Worm (Caenorhabditis elegans) whole organism, L3 larva: ENCODE measurements around the gene C08G9.1.

ENCODE experiments used
- ZK546.5 ChIP-seq: sonication (generic microtip); optimal IDR thresholded peaks from 2 replicates; lab custom pipeline; 2017; ENCODE audit warnings: missing biosample characterization, missing genetic modification characterization
- ceh-28 ChIP-seq: fragments of 150-350 bp; optimal IDR thresholded peaks from 2 replicates; lab custom pipeline; 2014; ENCODE audit warnings: missing biosample characterization, missing genetic modification reagents, missing genetic modification characterization
- ceh-9 ChIP-seq: sonication (generic microtip); optimal IDR thresholded peaks from 2 replicates; lab custom pipeline; 2018; ENCODE audit warnings: missing biosample characterization, missing genetic modification characterization
- elt-2 ChIP-seq: sonication (generic microtip); optimal IDR thresholded peaks from 2 replicates; lab custom pipeline; 2016; ENCODE audit warnings: missing genetic modification reagents, mild to moderate bottlenecking, missing genetic modification characterization, missing compliant biosample characterization
- fos-1 ChIP-seq: fragments of 150-350 bp; optimal IDR thresholded peaks from 2 replicates; lab custom pipeline; 2014; ENCODE audit warnings: missing biosample characterization, missing genetic modification characterization
- jun-1 ChIP-seq: fragments of 150-350 bp; optimal IDR thresholded peaks from 2 replicates; lab custom pipeline; 2014; ENCODE audit warnings: missing biosample characterization, missing genetic modification reagents, missing genetic modification characterization
- mdl-1 ChIP-seq: fragments of 150-350 bp; optimal IDR thresholded peaks from 2 replicates; lab custom pipeline; 2014; ENCODE audit warnings: missing biosample characterization, missing genetic modification characterization
- nhr-237 ChIP-seq: fragments of 150-350 bp; optimal IDR thresholded peaks from 2 replicates; lab custom pipeline; 2014; ENCODE audit warnings: missing biosample characterization, missing genetic modification characterization
- nhr-43 ChIP-seq: sonication (generic microtip); optimal IDR thresholded peaks from 2 replicates; lab custom pipeline; 2016; ENCODE audit warnings: mild to moderate bottlenecking, missing genetic modification characterization, missing compliant biosample characterization; ENCODE audit not compliant: poor library complexity, severe bottlenecking
- nhr-76 ChIP-seq: fragments of 150-350 bp; sonication (generic microtip); optimal IDR thresholded peaks from 5 replicates; lab custom pipeline; 2014; ENCODE audit warnings: missing biosample characterization, missing genetic modification characterization
- pqm-1 ChIP-seq: fragments of 150-350 bp; optimal IDR thresholded peaks from 2 replicates; lab custom pipeline; 2017; ENCODE audit warnings: missing biosample characterization, missing genetic modification characterization, inconsistent platforms
- skn-1 ChIP-seq: fragments of 150-350 bp; optimal IDR thresholded peaks from 2 replicates; lab custom pipeline; 2014; ENCODE audit warnings: missing biosample characterization, missing genetic modification characterization
- snpc-4 ChIP-seq: fragments of 150-350 bp; optimal IDR thresholded peaks from 2 replicates; lab custom pipeline; 2014; ENCODE audit warnings: missing biosample characterization, missing genetic modification characterization
- ztf-11 ChIP-seq: fragments of 150-350 bp; optimal IDR thresholded peaks from 2 replicates; lab custom pipeline; 2014; ENCODE audit warnings: missing biosample characterization, missing genetic modification characterization

The C08G9.1 gene

ce11 chrIV:7710824-7711223 lies 52.3 kb downstream of the C08G9.1 start, which contains the start of gene nhr-8:
nhr-8 (plus strand) TSS chrIV:7710983.
- TF ChIP-seq fos-1 (tag; lab: Kevin White, UChicago) = peak; percentile 42
- TF ChIP-seq nhr-43 (tag; lab: Kevin White, UChicago) = no peak
- TF ChIP-seq ZK546.5 (tag; lab: Kevin White, UChicago) = no peak
- no peak for TF ChIP-seq ceh-9
- TF ChIP-seq ceh-28 (tag; lab: Kevin White, UChicago) = peak; percentile 51
- no peak for TF ChIP-seq skn-1 (tag; lab: Kevin White, UChicago)
- TF ChIP-seq pqm-1 (tag; lab: Kevin White, UChicago) = peak; percentile 98
- no peak for TF ChIP-seq snpc-4 (tag; lab: Kevin White, UChicago)
- no peak for TF ChIP-seq ztf-11 (tag; lab: Kevin White, UChicago)
- TF ChIP-seq nhr-237 (tag; lab: Kevin White, UChicago) = no peak
- TF ChIP-seq elt-2 (tag; lab: Kevin White, UChicago) = peak; percentile 99
- peak; percentile 75 for TF ChIP-seq jun-1 (tag; lab: Kevin White, UChicago)
- no peak for TF ChIP-seq mdl-1

ce11 chrIV:7712252-7712651 lies 53.7 kb downstream of the C08G9.1 start:
- TF ChIP-seq nhr-76 (no peak), pqm-1 (tag; lab: Kevin White, UChicago) (peak; percentile 41), elt-2 (tag; lab: Kevin White, UChicago) (peak; percentile 59)
